Fruit fly (Drosophila melanogaster): ENCODE data around the gene BG642167.

Gene BG642167

dm6 chr3R:25762005-25762764 is 44.1 kb upstream of the BG642167 start:
- no peak for TF ChIP-seq CG31627 (GFP tag; optimal IDR thresholded peaks at IDR 0.05)
- TF ChIP-seq pdm3 (GFP tag; optimal IDR thresholded peaks at IDR 0.05) = no peak
- TF ChIP-seq Hr39 (GFP tag; optimal IDR thresholded peaks at IDR 0.05) = no peak
- no peak for TF ChIP-seq Hr4 (GFP tag; optimal IDR thresholded peaks at IDR 0.05)
- no peak for TF ChIP-seq Ets21C (GFP tag; optimal IDR thresholded peaks at IDR 0.05)
- no peak for TF ChIP-seq CG8632 (GFP tag; optimal IDR thresholded peaks at IDR 0.05)
- no peak for TF ChIP-seq CG10631 (GFP tag; optimal IDR thresholded peaks at IDR 0.05)
- no peak for TF ChIP-seq svp (GFP tag)
- no peak for TF ChIP-seq Eip93F (GFP tag; optimal IDR thresholded peaks at IDR 0.05)
- TF ChIP-seq CG3919 (GFP tag; optimal IDR thresholded peaks at IDR 0.05) = no peak
- no peak for TF ChIP-seq Smox (GFP tag; optimal IDR thresholded peaks at IDR 0.05)
- no peak for TF ChIP-seq esn (GFP tag; optimal IDR thresholded peaks at IDR 0.05)
- TF ChIP-seq fd59A (GFP tag; optimal IDR thresholded peaks at IDR 0.05) = no peak

dm6 chr3R:25763005-25763404 is 43.2 kb upstream of the BG642167 start, which contains the start of gene LpR1:
LpR1 (minus strand) TSS chr3R:25763105.
- no peak for TF ChIP-seq Eip78C (GFP tag)
- TF ChIP-seq lz (GFP tag; optimal IDR thresholded peaks at IDR 0.05) = no peak
- no peak for TF ChIP-seq pdm3 (GFP tag; optimal IDR thresholded peaks at IDR 0.05)
- TF ChIP-seq fd85E (GFP tag; optimal IDR thresholded peaks at IDR 0.05) = no peak
- TF ChIP-seq CG8119 (GFP tag; IDR thresholded peaks at IDR 0.05) = no peak
- TF ChIP-seq salr (GFP tag; optimal IDR thresholded peaks at IDR 0.05) = no peak
- no peak for TF ChIP-seq CG15336 (GFP tag; IDR thresholded peaks at IDR 0.05)
- no peak for TF ChIP-seq CG31627 (GFP tag; optimal IDR thresholded peaks at IDR 0.05)
- no peak for TF ChIP-seq CG6792 (GFP tag; optimal IDR thresholded peaks at IDR 0.05)
- TF ChIP-seq achi (GFP tag; optimal IDR thresholded peaks at IDR 0.05) = no peak
- no peak for TF ChIP-seq CG6854 (GFP tag; optimal IDR thresholded peaks at IDR 0.05)
- TF ChIP-seq Ets96B (tag; optimal IDR thresholded peaks at IDR 0.05) = no peak
- TF ChIP-seq vri (GFP tag; optimal IDR thresholded peaks at IDR 0.05) = no peak
- TF ChIP-seq CG8632 (GFP tag; optimal IDR thresholded peaks at IDR 0.05) = no peak

dm6 chr3R:25775269-25775668 is 31.0 kb upstream of the BG642167 start, which contains the start of the genes CG17197 and CG17198:
CG17197 (minus strand) TSS chr3R:25775369.
CG17198 (minus strand) TSS chr3R:25775369.
- no peak for TF ChIP-seq fkh (GFP tag; optimal IDR thresholded peaks at IDR 0.05)
- TF ChIP-seq CG16779 (tag; optimal IDR thresholded peaks at IDR 0.05) = no peak
- no peak for TF ChIP-seq CG10631 (GFP tag; optimal IDR thresholded peaks at IDR 0.05)
- no peak for TF ChIP-seq CG4318 (GFP tag; optimal IDR thresholded peaks at IDR 0.05)
- no peak for TF ChIP-seq CG11902 (GFP tag; optimal IDR thresholded peaks at IDR 0.05)
- no peak for TF ChIP-seq spab (GFP tag; optimal IDR thresholded peaks at IDR 0.05)
- TF ChIP-seq Blimp-1 (GFP tag; optimal IDR thresholded peaks at IDR 0.05) = no peak
- TF ChIP-seq CG32006 (GFP tag; optimal IDR thresholded peaks at IDR 0.05) = no peak
- TF ChIP-seq CG34406 (GFP tag; optimal IDR thresholded peaks at IDR 0.05) = no peak
- no peak for TF ChIP-seq CG3919 (GFP tag; optimal IDR thresholded peaks at IDR 0.05)

- TF ChIP-seq Blimp-1 (GFP tag; optimal IDR thresholded peaks at IDR 0.05) (no peak), esn (GFP tag; optimal IDR thresholded peaks at IDR 0.05) (no peak), CG4318 (GFP tag; optimal IDR thresholded peaks at IDR 0.05) (no peak), Sox102F (GFP tag; optimal IDR thresholded peaks at IDR 0.05) (no peak), CG1621 (tag; optimal IDR thresholded peaks at IDR 0.05) (no peak), CG6163 (GFP tag; IDR thresholded peaks at IDR 0.05) (no peak), spab (GFP tag; optimal IDR thresholded peaks at IDR 0.05) (no peak), Hr4 (GFP tag; optimal IDR thresholded peaks at IDR 0.05) (no peak), CG11902 (GFP tag; optimal IDR thresholded peaks at IDR 0.05) (no peak), Hr39 (GFP tag; optimal IDR thresholded peaks at IDR 0.05) (no peak), eg (GFP tag; IDR thresholded peaks at IDR 0.05) (no peak), CG16779 (tag; optimal IDR thresholded peaks at IDR 0.05) (no peak), CG34406 (GFP tag; optimal IDR thresholded peaks at IDR 0.05) (no peak), fd85E (GFP tag; optimal IDR thresholded peaks at IDR 0.05) (no peak), pdm3 (GFP tag; optimal IDR thresholded peaks at IDR 0.05) (no peak), Hr38 (GFP tag; optimal IDR thresholded peaks at IDR 0.05) (no peak), CG8632 (GFP tag; optimal IDR thresholded peaks at IDR 0.05) (no peak), CG10669 (GFP tag; optimal IDR thresholded peaks at IDR 0.05) (no peak), CG3032 (tag; optimal IDR thresholded peaks at IDR 0.05) (no peak), CG6276 (GFP tag; optimal IDR thresholded peaks at IDR 0.05) (no peak)
Observed at dm6 chr3R:25776137-25776536, 30.1 kb upstream of the BG642167 start, which contains the start of gene CG17196. CG17196 (minus strand) TSS chr3R:25776237.

Data from whole organism, prepupa.